Fruit fly (Drosophila melanogaster) whole organism, embryonic: ENCODE results near the gene CG4594.

Experiments
- Atf6 ChIP-seq: fragments of 200-800 bp; sonication (Bioruptor generic); IDR thresholded peaks from 2 replicates; pipeline ENCODE4 v1.3.6; 2022; ENCODE audit warnings: missing biosample characterization, missing genetic modification characterization
- B-H2 ChIP-seq: fragments of 200-800 bp; sonication (Bioruptor generic); optimal IDR thresholded peaks from 2 replicates; lab custom pipeline; 2018; ENCODE audit warnings: missing biosample characterization, mild to moderate bottlenecking, missing genetic modification characterization
- Bgb ChIP-seq: fragments of 200-800 bp; sonication (Bioruptor generic); IDR thresholded peaks from 2 replicates; pipeline ENCODE4 v1.3.6; 2022; ENCODE audit warnings: missing biosample characterization, missing genetic modification characterization; ENCODE audit not compliant: partially characterized antibody
- CG10274 ChIP-seq: fragments of 200-800 bp; sonication (Bioruptor generic); optimal IDR thresholded peaks from 3 replicates; lab custom pipeline; 2017; ENCODE audit warnings: missing biosample characterization, mild to moderate bottlenecking, missing genetic modification characterization
- CG10431 ChIP-seq: fragments of 200-800 bp; sonication (Bioruptor generic); optimal IDR thresholded peaks from 3 replicates; lab custom pipeline; 2018; ENCODE audit warnings: missing biosample characterization, mild to moderate bottlenecking, missing genetic modification characterization
- CG11696 ChIP-seq: fragments of 200-800 bp; sonication (Bioruptor generic); IDR thresholded peaks from 2 replicates; pipeline ENCODE4 v1.3.6; 2022; ENCODE audit warnings: missing biosample characterization, missing genetic modification characterization
- CG12071 ChIP-seq: fragments of 200-800 bp; sonication (Bioruptor generic); optimal IDR thresholded peaks from 3 replicates; lab custom pipeline; 2018; ENCODE audit warnings: missing biosample characterization, mild to moderate bottlenecking, missing genetic modification characterization
- CG12391 ChIP-seq: fragments of 200-800 bp; sonication (Bioruptor generic); optimal IDR thresholded peaks from 3 replicates; lab custom pipeline; 2018; ENCODE audit warnings: missing biosample characterization, mild to moderate bottlenecking, missing genetic modification characterization, moderate library complexity
- CG12769 ChIP-seq: fragments of 200-800 bp; sonication (Bioruptor generic); optimal IDR thresholded peaks from 2 replicates; lab custom pipeline; 2019; ENCODE audit warnings: missing biosample characterization, mild to moderate bottlenecking, missing genetic modification characterization, moderate library complexity
- CG13624 ChIP-seq: fragments of 200-800 bp; sonication (Bioruptor generic); optimal IDR thresholded peaks from 2 replicates; lab custom pipeline; 2016; ENCODE audit warnings: missing biosample characterization, missing genetic modification characterization
- CG14860 ChIP-seq: fragments of 200-800 bp; sonication (Bioruptor generic); IDR thresholded peaks from 3 replicates; pipeline ENCODE4 v1.3.6; 2022; ENCODE audit warnings: missing biosample characterization, missing genetic modification characterization; ENCODE audit not compliant: partially characterized antibody
- CG14965 ChIP-seq: fragments of 200-800 bp; sonication (Bioruptor generic); optimal IDR thresholded peaks from 2 replicates; lab custom pipeline; 2016; ENCODE audit warnings: missing biosample characterization, missing genetic modification characterization, borderline replicate concordance
- CG16779 ChIP-seq: fragments of 200-800 bp; sonication (Bioruptor generic); IDR thresholded peaks from 2 replicates; pipeline ENCODE4 v1.3.6; 2022; ENCODE audit warnings: missing biosample characterization, missing genetic modification characterization
- CG17568 ChIP-seq: fragments of 200-800 bp; sonication (Bioruptor generic); optimal IDR thresholded peaks from 2 replicates; lab custom pipeline; 2018; ENCODE audit warnings: missing biosample characterization, mild to moderate bottlenecking, missing genetic modification characterization, moderate library complexity
- CG2120 ChIP-seq: fragments of 200-800 bp; sonication (Bioruptor generic); optimal IDR thresholded peaks from 3 replicates; lab custom pipeline; 2016; ENCODE audit warnings: missing biosample characterization, missing genetic modification characterization
- CG2202 ChIP-seq: fragments of 200-800 bp; sonication (Bioruptor generic); optimal IDR thresholded peaks from 2 replicates; lab custom pipeline; 2018; ENCODE audit warnings: missing biosample characterization, mild to moderate bottlenecking, missing genetic modification characterization
- CG2889 ChIP-seq: fragments of 200-800 bp; sonication (Bioruptor generic); IDR thresholded peaks from 3 replicates; pipeline ENCODE4 v1.3.6; 2022; ENCODE audit warnings: missing biosample characterization, missing genetic modification characterization
- CG31224 ChIP-seq: fragments of 200-800 bp; sonication (Bioruptor generic); IDR thresholded peaks from 2 replicates; pipeline ENCODE4 v1.3.6; 2022; ENCODE audit warnings: missing biosample characterization, missing genetic modification characterization
- CG42726 ChIP-seq: fragments of 200-800 bp; sonication (Bioruptor generic); IDR thresholded peaks from 2 replicates; pipeline ENCODE4 v1.3.6; 2022; ENCODE audit warnings: missing biosample characterization, missing genetic modification characterization; ENCODE audit not compliant: partially characterized antibody
- CG6683 ChIP-seq: fragments of 200-800 bp; sonication (Bioruptor generic); optimal IDR thresholded peaks from 2 replicates; lab custom pipeline; 2017; ENCODE audit warnings: missing biosample characterization, mild to moderate bottlenecking, missing genetic modification characterization, missing genetic modification reagents
- CG8281 ChIP-seq: fragments of 200-800 bp; sonication (Bioruptor generic); optimal IDR thresholded peaks from 2 replicates; lab custom pipeline; 2018; ENCODE audit warnings: missing biosample characterization, mild to moderate bottlenecking, missing genetic modification characterization, moderate library complexity
- Ets65A ChIP-seq: fragments of 200-800 bp; sonication (Bioruptor generic); peaks from one replicate; lab custom pipeline; 2016; ENCODE audit warnings: missing biosample characterization, missing genetic modification characterization
- Fer1 ChIP-seq: fragments of 200-800 bp; sonication (Bioruptor generic); optimal IDR thresholded peaks from 2 replicates; lab custom pipeline; 2017; ENCODE audit warnings: missing biosample characterization, mild to moderate bottlenecking, missing genetic modification characterization
- Gug ChIP-seq: fragments of 200-800 bp; sonication (Bioruptor generic); IDR thresholded peaks from 4 replicates; pipeline ENCODE4 v1.3.6; 2022; ENCODE audit warnings: missing biosample characterization, missing genetic modification characterization
- Hmx ChIP-seq: fragments of 200-800 bp; sonication (Bioruptor generic); optimal IDR thresholded peaks from 2 replicates; lab custom pipeline; 2016; ENCODE audit warnings: missing biosample characterization, missing genetic modification characterization
- Hsf ChIP-seq: fragments of 200-800 bp; sonication (Bioruptor generic); optimal IDR thresholded peaks from 3 replicates; lab custom pipeline; 2016; ENCODE audit warnings: missing biosample characterization, missing genetic modification characterization
- MTF-1 ChIP-seq: fragments of 200-800 bp; sonication (Bioruptor generic); optimal IDR thresholded peaks from 2 replicates; lab custom pipeline; 2018; ENCODE audit warnings: missing biosample characterization, mild to moderate bottlenecking, missing genetic modification characterization, borderline replicate concordance
- NC2α ChIP-seq: fragments of 200-800 bp; sonication (Bioruptor generic); optimal IDR thresholded peaks from 2 replicates; lab custom pipeline; 2016; ENCODE audit warnings: missing biosample characterization, missing genetic modification characterization
- Opbp ChIP-seq: fragments of 200-800 bp; sonication (Bioruptor generic); IDR thresholded peaks from 3 replicates; pipeline ENCODE4 v1.3.6; 2022; ENCODE audit warnings: missing biosample characterization, missing genetic modification characterization; ENCODE audit not compliant: partially characterized antibody
- Rfx ChIP-seq: fragments of 200-800 bp; sonication (Bioruptor generic); IDR thresholded peaks from 2 replicates; pipeline ENCODE4 v1.3.6; 2022; ENCODE audit warnings: missing biosample characterization, missing genetic modification characterization
- Scr ChIP-seq: fragments of 200-800 bp; sonication (Bioruptor generic); IDR thresholded peaks from 2 replicates; pipeline ENCODE4 v1.3.6; 2022; ENCODE audit warnings: missing biosample characterization, missing genetic modification characterization; ENCODE audit not compliant: partially characterized antibody
- Sox102F ChIP-seq: fragments of 200-800 bp; sonication (Bioruptor generic); optimal IDR thresholded peaks from 2 replicates; lab custom pipeline; 2018; ENCODE audit warnings: missing biosample characterization, mild to moderate bottlenecking, missing genetic modification characterization, moderate library complexity
- ash1 ChIP-seq: fragments of 200-800 bp; sonication (Bioruptor generic); optimal IDR thresholded peaks from 2 replicates; lab custom pipeline; 2018; ENCODE audit warnings: missing biosample characterization, mild to moderate bottlenecking, missing genetic modification characterization
- corto ChIP-seq: fragments of 200-800 bp; sonication (Bioruptor generic); optimal IDR thresholded peaks from 2 replicates; lab custom pipeline; 2016; ENCODE audit warnings: missing biosample characterization, mild to moderate bottlenecking, missing genetic modification characterization, moderate library complexity
- crc ChIP-seq: fragments of 200-800 bp; sonication (Bioruptor generic); optimal IDR thresholded peaks from 2 replicates; lab custom pipeline; 2016; ENCODE audit warnings: missing biosample characterization, missing genetic modification characterization
- emc ChIP-seq: fragments of 200-800 bp; sonication (Bioruptor generic); optimal IDR thresholded peaks from 2 replicates; lab custom pipeline; 2016; ENCODE audit warnings: missing biosample characterization, missing genetic modification characterization
- eyg ChIP-seq: fragments of 200-800 bp; sonication (Bioruptor generic); optimal IDR thresholded peaks from 3 replicates; lab custom pipeline; 2016; ENCODE audit warnings: missing biosample characterization, missing genetic modification characterization
- inv ChIP-seq: fragments of 200-800 bp; sonication (Bioruptor generic); IDR thresholded peaks from 2 replicates; pipeline ENCODE4 v1.3.6; 2022; ENCODE audit warnings: missing biosample characterization, missing genetic modification characterization; ENCODE audit not compliant: partially characterized antibody
- lmd ChIP-seq: fragments of 200-800 bp; sonication (Bioruptor generic); IDR thresholded peaks from 2 replicates; pipeline ENCODE4 v1.3.6; 2022; ENCODE audit warnings: missing biosample characterization, missing genetic modification characterization
- oc ChIP-seq: fragments of 200-800 bp; sonication (Bioruptor generic); optimal IDR thresholded peaks from 2 replicates; lab custom pipeline; 2018; ENCODE audit warnings: missing biosample characterization, mild to moderate bottlenecking, missing genetic modification characterization, moderate library complexity
- pum ChIP-seq: fragments of 200-800 bp; sonication (Bioruptor generic); optimal IDR thresholded peaks from 2 replicates; lab custom pipeline; 2016; ENCODE audit warnings: missing biosample characterization, missing genetic modification characterization
- pzg ChIP-seq: fragments of 200-800 bp; sonication (Bioruptor generic); optimal IDR thresholded peaks from 3 replicates; lab custom pipeline; 2018; ENCODE audit warnings: missing biosample characterization, mild to moderate bottlenecking, missing genetic modification characterization, moderate library complexity
- ro ChIP-seq: fragments of 200-800 bp; sonication (Bioruptor generic); IDR thresholded peaks from 2 replicates; pipeline ENCODE4 v1.3.6; 2022; ENCODE audit warnings: missing biosample characterization, missing genetic modification characterization
- tin ChIP-seq: fragments of 200-800 bp; sonication (Bioruptor generic); optimal IDR thresholded peaks from 3 replicates; lab custom pipeline; 2016; ENCODE audit warnings: missing biosample characterization, missing genetic modification characterization
- trh ChIP-seq: fragments of 200-800 bp; sonication (Bioruptor generic); optimal IDR thresholded peaks from 2 replicates; lab custom pipeline; 2016; ENCODE audit warnings: missing biosample characterization, missing genetic modification characterization
- unpg ChIP-seq: fragments of 200-800 bp; sonication (Bioruptor generic); optimal IDR thresholded peaks from 3 replicates; lab custom pipeline; 2018; ENCODE audit warnings: missing biosample characterization, mild to moderate bottlenecking, missing genetic modification characterization, moderate library complexity
- wek ChIP-seq: fragments of 200-800 bp; sonication (Bioruptor generic); optimal IDR thresholded peaks from 3 replicates; lab custom pipeline; 2018; ENCODE audit warnings: missing biosample characterization, mild to moderate bottlenecking, missing genetic modification characterization, moderate library complexity
- zen ChIP-seq: fragments of 200-800 bp; sonication (Bioruptor generic); optimal IDR thresholded peaks from 3 replicates; lab custom pipeline; 2018; ENCODE audit warnings: missing biosample characterization, mild to moderate bottlenecking, missing genetic modification characterization, moderate library complexity

CG4594 gene

dm6 chr2L:9915011-9915850 lies 4.7 kb upstream of the CG4594 start, which contains the start of gene yip2 (continued):
- TF ChIP-seq NC2α (no peak), Ets65A (GFP tag; lab: Kevin White, UChicago) (peak; percentile 26), ro (GFP tag; lab: Robert Waterston, UW) (no peak), inv (GFP tag; lab: Robert Waterston, UW) (no peak), CG2889 (GFP tag; lab: Robert Waterston, UW) (0 out of 3 replicates have a peak, but pooled peaks have one; percentile 25), pzg (peak; percentile 11), Scr (no peak), trh (GFP tag; lab: Kevin White, UChicago) (no peak), tin (GFP tag; lab: Kevin White, UChicago) (peak; percentile 36), lmd (GFP tag; lab: Robert Waterston, UW) (peak; percentile 40; the same call in 1 of the 2 replicates), eyg (peak; percentile 34), CG42726 (GFP tag; lab: Robert Waterston, UW) (no peak), wek (GFP tag; lab: Kevin White, UChicago) (peak; percentile 54), CG12769 (peak; percentile 74), crc (GFP tag; lab: Kevin White, UChicago) (no peak), Atf6 (peak; percentile 78), B-H2 (GFP tag; lab: Kevin White, UChicago) (peak; percentile 66), CG2202 (tag; lab: Kevin White, UChicago) (no peak), CG10431 (GFP tag; lab: Kevin White, UChicago) (no peak), Bgb (GFP tag; lab: Robert Waterston, UW) (0 out of 2 replicates have a peak, but pooled peaks have one; percentile 11), CG14860 (no peak), ash1 (GFP tag; lab: Kevin White, UChicago) (no peak), MTF-1 (GFP tag; lab: Kevin White, UChicago) (no peak), CG14965 (GFP tag; lab: Kevin White, UChicago) (no peak), CG11696 (GFP tag; lab: Robert Waterston, UW) (peak; percentile 32; the same call in 1 of the 2 replicates), CG12071 (GFP tag; lab: Kevin White, UChicago) (peak; percentile 62), CG31224 (no peak; the same call in none of the 2 replicates), Gug (GFP tag; lab: Robert Waterston, UW) (peak; percentile 28; the same call in 1 of the 4 replicates), CG8281 (tag; lab: Kevin White, UChicago) (no peak), CG12391 (tag; lab: Kevin White, UChicago) (peak; percentile 75), Sox102F (peak; percentile 74), Hmx (GFP tag; lab: Kevin White, UChicago) (peak; percentile 26), zen (tag; lab: Kevin White, UChicago) (no peak), Rfx (GFP tag; lab: Robert Waterston, UW) (peak; percentile 81), emc (GFP tag; lab: Kevin White, UChicago) (no peak), CG13624 (GFP tag; lab: Kevin White, UChicago) (peak; percentile 37), unpg (GFP tag; lab: Kevin White, UChicago) (peak; percentile 69), CG2120 (peak; percentile 83), CG16779 (GFP tag; lab: Robert Waterston, UW) (0 out of 2 replicates have a peak, but pooled peaks have one; percentile 12), oc (tag; lab: Kevin White, UChicago) (peak; percentile 40), pum (GFP tag; lab: Kevin White, UChicago) (no peak), CG6683 (GFP tag; lab: Kevin White, UChicago) (peak; percentile 36), Opbp (GFP tag; lab: Robert Waterston, UW) (no peak), CG10274 (GFP tag; lab: Kevin White, UChicago) (no peak), Fer1 (GFP tag; lab: Kevin White, UChicago) (peak; percentile 72), Hsf (GFP tag; lab: Kevin White, UChicago) (peak; percentile 62), corto (GFP tag; lab: Kevin White, UChicago) (peak; percentile 22), CG17568 (GFP tag; lab: Kevin White, UChicago) (peak; percentile 55)
